Worm (Caenorhabditis elegans) whole organism, L3 larva: ENCODE results near the gene B0563.10.

Experiments used
- aly-2 ChIP-seq: fragments of 150-350 bp; optimal IDR thresholded peaks from 2 replicates; lab custom pipeline; 2014; ENCODE audit warnings: missing biosample characterization, missing genetic modification characterization
- fkh-10 ChIP-seq: sonication (generic microtip); optimal IDR thresholded peaks from 2 replicates; lab custom pipeline; 2017; ENCODE audit warnings: missing biosample characterization, missing genetic modification reagents, missing genetic modification characterization
- nhr-11 ChIP-seq: fragments of 150-350 bp; optimal IDR thresholded peaks from 2 replicates; lab custom pipeline; 2014; ENCODE audit warnings: missing biosample characterization, missing genetic modification characterization
- nhr-25 ChIP-seq: sonication (generic microtip); optimal IDR thresholded peaks from 2 replicates; lab custom pipeline; 2017; ENCODE audit warnings: missing biosample characterization, missing genetic modification characterization
- nhr-76 ChIP-seq: fragments of 150-350 bp; sonication (generic microtip); optimal IDR thresholded peaks from 5 replicates; lab custom pipeline; 2014; ENCODE audit warnings: missing biosample characterization, missing genetic modification characterization
- unc-62 ChIP-seq: fragments of 150-350 bp; sonication (generic microtip); optimal IDR thresholded peaks from 4 replicates; lab custom pipeline; 2014; ENCODE audit warnings: missing biosample characterization, missing genetic modification reagents, missing genetic modification characterization

The B0563.10 gene

DNA sequence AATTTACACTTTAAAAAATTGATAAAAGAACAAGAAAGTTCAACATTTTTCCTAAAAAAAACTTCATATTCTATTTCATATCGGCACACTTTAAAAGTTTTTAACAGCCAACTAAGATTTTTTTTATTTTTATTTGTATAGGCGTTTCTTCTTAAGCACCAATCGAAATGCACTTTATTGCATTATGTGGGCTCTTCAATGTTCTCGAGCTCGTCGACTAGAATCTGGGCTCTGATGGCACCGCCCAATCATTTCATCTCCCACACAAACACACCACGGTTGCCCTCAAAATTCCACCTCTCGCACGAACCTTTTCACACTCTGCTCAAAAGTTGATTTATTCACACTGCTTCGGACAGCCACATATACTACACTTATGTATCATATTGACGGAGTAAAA, 29.6 kb downstream of the B0563.10 start, which contains the start of gene B0563.6:
TSS of gene B0563.6 (plus strand) at position 301 of the 400 bp plus-strand sequence.
- no peak for TF ChIP-seq nhr-11 (tag; lab: Kevin White, UChicago)
- no peak for TF ChIP-seq fkh-10

DNA sequence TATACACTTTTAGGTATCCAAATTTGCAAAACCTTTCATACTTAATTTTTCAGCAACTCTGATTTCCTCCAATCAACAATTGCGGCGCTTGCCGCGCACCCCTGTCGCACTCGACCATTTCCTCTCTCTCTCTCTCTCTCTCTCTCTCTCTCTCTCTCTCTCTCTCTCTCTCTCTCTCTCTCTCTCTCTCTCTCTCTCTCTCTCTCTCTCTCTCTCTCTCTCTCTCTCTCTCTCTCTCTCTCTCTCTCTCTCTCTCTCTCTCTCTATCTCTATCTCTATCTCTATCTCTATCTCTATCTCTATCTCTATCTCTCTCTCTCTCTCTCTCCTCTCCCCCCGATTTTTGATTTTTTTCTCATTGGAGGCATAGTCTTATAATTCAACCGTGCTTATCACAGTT, 48.3 kb downstream of the B0563.10 start:
- peak; percentile 22 for TF ChIP-seq nhr-25 (tag; lab: Kevin White, UChicago)
- TF ChIP-seq, all 47 proteins: peak for 1; not testable (repeated sequence) for 46

DNA sequence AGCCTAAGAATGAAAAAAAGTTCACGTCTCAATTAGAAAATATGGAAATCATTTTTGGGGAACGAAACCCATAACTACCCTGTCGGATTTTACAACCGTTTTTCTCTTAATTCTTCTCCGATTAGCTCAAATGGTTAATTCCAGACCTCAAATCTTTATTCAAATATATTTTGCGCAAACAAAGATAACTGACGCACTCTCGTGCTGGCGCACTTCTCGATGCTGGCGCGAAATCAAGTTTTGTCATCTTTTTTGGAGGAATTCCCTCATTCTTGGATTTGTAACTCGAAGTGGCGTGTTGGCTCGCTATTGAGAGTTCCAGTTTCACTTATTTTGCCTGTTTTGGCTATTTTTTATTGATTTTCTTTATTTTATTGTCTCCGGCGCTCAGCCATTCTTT, 49.5 kb downstream of the B0563.10 start:
- TF ChIP-seq aly-2 (tag; lab: Kevin White, UChicago) (no peak), nhr-76 (tag; lab: Kevin White, UChicago) (no peak), unc-62 (GFP tag; lab: Kevin White, UChicago) (no peak)
